Worm (Caenorhabditis elegans) whole organism, dauer: ENCODE measurements around the gene srbc-19.

Source experiments
- unc-62 ChIP-seq: sonication (generic microtip); optimal IDR thresholded peaks from 2 replicates; lab custom pipeline; 2017; ENCODE audit warnings: missing biosample characterization, missing genetic modification reagents, missing genetic modification characterization

The srbc-19 gene

ce11 chrV:2135323-2135722 is 31.3 kb downstream of the srbc-19 start:
- no peak for TF ChIP-seq unc-62

DNA sequence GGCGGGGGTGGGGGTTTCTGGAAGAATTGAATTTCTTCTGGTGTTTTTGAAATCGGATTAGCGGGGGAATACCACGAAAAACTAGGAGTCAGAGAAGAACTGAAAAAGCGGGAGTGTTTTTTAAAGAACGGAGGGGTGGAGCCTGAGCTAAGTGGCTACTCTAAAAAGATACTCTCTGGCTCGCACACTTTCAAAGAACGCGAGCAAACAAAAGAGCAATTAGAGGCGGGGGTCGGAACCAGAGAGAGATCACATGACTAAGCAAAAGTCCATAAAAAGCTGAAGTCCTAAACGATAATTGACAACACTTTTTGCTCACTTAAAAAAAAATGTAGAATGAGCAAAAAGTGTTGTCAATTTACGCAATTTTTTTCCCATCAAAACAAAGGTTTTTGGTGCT is 32.2 kb downstream of the srbc-19 start:
- TF ChIP-seq unc-62: no peak

DNA sequence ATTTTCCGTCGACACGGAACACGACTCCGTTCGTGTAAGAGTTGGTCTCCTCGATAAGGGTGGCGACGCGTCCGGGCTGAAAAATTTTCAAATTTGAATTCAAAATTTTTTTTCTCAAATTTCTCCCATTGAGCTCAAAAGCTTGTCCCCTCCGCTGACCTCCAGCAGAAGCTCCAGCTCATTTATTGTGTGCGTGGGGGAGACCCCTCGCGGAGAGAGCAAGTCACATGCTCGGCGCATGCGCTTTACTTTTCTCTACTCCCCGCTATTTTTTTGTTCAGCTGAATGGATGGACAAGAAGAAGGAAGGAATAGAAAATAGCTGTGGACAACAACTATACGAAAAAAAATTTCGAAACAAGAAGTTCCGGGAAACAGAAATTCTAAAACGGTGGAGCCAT is 33.1 kb downstream of the srbc-19 start:
- no peak for TF ChIP-seq unc-62

DNA sequence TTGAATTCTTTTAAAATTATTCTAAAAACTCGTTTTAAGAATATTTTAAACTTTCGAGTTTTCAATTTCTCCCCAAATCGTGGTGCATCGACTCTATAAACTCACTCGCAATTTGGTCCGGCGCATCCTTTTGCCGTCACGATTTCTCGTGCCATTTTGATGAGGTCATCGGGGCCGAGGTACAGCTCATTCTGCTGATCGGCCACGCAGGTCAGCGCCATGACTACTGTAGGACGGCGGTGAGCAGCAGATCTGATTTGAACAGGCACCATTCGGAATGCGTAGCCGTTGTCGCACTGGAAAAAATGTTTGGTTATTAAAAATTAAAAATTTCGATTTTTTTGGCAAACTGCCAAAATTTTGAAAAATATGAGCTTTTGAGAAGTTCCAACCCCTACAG is 33.9 kb downstream of the srbc-19 start:
- no peak for TF ChIP-seq unc-62

ce11 chrV:2126996-2127585 is 39.5 kb downstream of the srbc-19 start, which contains the start of gene ldp-1:
Gene ldp-1, plus strand, starts transcription at chrV:2127535.
- no peak for TF ChIP-seq unc-62

ce11 chrV:2126554-2126953 is 40.0 kb downstream of the srbc-19 start:
- TF ChIP-seq unc-62: no peak

ce11 chrV:2123164-2123563 is 43.4 kb downstream of the srbc-19 start:
- TF ChIP-seq unc-62: no peak

DNA sequence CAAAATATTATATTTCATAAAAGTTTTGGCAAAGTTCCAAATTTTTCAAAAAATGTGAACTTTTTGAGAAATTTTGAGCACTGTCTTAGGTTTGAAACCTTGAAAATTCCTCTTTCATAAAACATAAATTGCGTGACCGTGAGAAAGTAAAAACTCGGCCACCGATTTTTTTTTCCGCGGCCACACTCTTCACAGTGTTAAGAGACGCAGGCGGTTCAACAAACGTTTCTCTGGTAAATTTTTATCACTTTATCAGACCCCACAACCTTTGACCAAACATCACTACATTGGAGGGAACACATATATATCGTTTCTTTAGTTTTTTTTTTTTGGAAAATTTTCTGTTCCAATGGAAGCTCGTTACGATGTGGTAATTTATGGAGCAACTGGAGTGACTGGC is 44.1 kb downstream of the srbc-19 start, which contains the start of gene F22F7.2:
F22F7.2 (plus strand) TSS at position 266 of the 400 bp plus-strand sequence.
- no peak for TF ChIP-seq unc-62

ce11 chrV:2121910-2122362 is 44.6 kb downstream of the srbc-19 start, which contains the start of gene F22F7.8:
Gene F22F7.8, minus strand, starts transcription at chrV:2121960.
- TF ChIP-seq unc-62: no peak

DNA sequence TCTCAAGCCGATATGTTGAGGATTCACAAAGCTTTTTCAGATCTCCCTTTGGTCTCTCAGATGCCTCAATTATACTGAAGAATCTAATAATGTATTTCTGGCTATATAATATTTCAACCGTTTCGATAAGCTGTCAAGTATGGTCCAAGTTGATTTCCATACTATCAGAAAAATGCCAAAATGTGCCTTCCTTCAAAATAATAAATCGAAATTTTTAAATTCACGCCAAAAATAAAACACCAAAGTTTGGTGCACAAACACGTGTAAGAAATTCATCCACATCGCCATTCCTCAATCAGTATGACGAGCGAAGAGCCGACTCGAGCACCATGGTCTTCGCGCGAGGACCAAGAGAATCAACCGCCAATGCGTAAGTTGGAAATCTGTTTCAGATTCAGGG is 47.0 kb downstream of the srbc-19 start, which contains the start of gene F22F7.11:
F22F7.11 (plus strand) TSS at position 301 of the 400 bp plus-strand sequence.
- TF ChIP-seq unc-62: no peak

DNA sequence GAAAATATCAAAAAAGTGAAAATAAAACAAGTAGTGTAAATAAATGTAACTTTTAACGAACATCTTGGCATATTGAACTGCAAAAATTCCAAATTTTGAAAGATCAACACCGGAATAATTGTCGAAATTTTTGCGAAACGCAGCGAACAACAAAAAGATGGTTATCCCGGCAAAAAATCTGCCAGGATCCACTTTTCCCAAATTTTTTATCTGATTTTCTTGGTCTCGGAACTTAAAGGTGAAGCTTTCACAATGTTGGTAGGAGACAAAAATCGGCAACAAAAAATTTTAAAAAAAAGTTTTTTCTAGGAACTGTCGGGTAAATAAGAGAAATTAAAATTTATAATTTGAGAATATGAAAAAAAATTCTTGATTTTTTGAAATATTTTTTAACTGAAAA is 48.0 kb downstream of the srbc-19 start, which contains the start of gene bgnt-1.2:
bgnt-1.2 (minus strand) TSS at position 101 of the 400 bp plus-strand sequence.
- no peak for TF ChIP-seq unc-62
